Worm (Caenorhabditis elegans) whole organism, L2 larva: ENCODE data around the gene glc-1.

ENCODE experiments used
- F13H6.1 ChIP-seq: sonication (generic microtip); optimal IDR thresholded peaks from 2 replicates; lab custom pipeline; 2016; ENCODE audit warnings: missing genetic modification characterization, missing compliant biosample characterization
- ZK546.5 ChIP-seq: sonication (generic microtip); optimal IDR thresholded peaks from 2 replicates; lab custom pipeline; 2017; ENCODE audit warnings: missing biosample characterization, missing genetic modification characterization
- alr-1 ChIP-seq: fragments of 150-350 bp; optimal IDR thresholded peaks from 2 replicates; lab custom pipeline; 2014; ENCODE audit warnings: missing biosample characterization, missing genetic modification characterization
- egl-27 ChIP-seq: sonication (generic microtip); optimal IDR thresholded peaks from 3 replicates; lab custom pipeline; 2017; ENCODE audit warnings: missing biosample characterization, missing genetic modification reagents, missing genetic modification characterization
- nhr-77 ChIP-seq: fragments of 150-350 bp; optimal IDR thresholded peaks from 2 replicates; lab custom pipeline; 2014; ENCODE audit warnings: missing biosample characterization, missing genetic modification characterization
- unc-55 ChIP-seq: fragments of 150-350 bp; sonication (generic microtip); optimal IDR thresholded peaks from 3 replicates; lab custom pipeline; 2014; ENCODE audit warnings: missing biosample characterization, missing genetic modification reagents, missing genetic modification characterization

DNA sequence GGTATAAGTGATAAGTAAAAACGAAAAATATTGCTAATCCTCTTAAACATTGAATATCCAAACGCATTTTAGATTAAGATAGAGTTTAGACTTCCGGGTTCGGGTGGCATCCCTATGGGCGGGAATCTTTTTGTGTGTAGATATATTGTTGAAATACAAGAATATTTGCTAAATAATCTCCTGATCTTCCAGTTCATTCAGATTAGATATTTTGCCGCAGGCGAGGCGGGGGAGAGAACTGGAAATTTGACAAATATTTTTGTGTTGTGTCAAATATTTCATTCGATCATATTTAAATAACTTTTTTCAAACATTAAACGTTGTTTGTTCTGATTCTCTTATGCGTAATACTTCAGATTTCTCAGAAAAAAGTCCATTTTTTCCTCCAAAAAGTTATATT, 9.6 kb upstream of the glc-1 start, which contains the start of gene oac-15:
- TF ChIP-seq egl-27 (tag; lab: Kevin White, UChicago) (no peak), ZK546.5 (no peak), unc-55 (GFP tag; lab: Kevin White, UChicago) (no peak), alr-1 (tag; lab: Kevin White, UChicago) (no peak), F13H6.1 (tag; lab: Kevin White, UChicago) (no peak), nhr-77 (no peak)
